Worm (Caenorhabditis elegans) whole organism, young adult: ENCODE measurements around the gene pho-11.

Experiments used
- B0019.2 ChIP-seq: fragments of 200-800 bp; sonication (Bioruptor generic); conservative IDR thresholded peaks from 2 replicates; pipeline ENCODE4 v1.3.6; 2022; ENCODE audit warnings: missing genetic modification reagents, missing genetic modification characterization, missing compliant biosample characterization
- F39B2.1 ChIP-seq: fragments of 200-800 bp; sonication (Bioruptor generic); IDR thresholded peaks from 2 replicates; pipeline ENCODE4 v1.3.6; 2022; ENCODE audit warnings: missing genetic modification reagents, missing genetic modification characterization, missing compliant biosample characterization
- Y53F4B.3 ChIP-seq: fragments of 200-800 bp; sonication (Bioruptor generic); IDR thresholded peaks from 2 replicates; pipeline ENCODE4 v1.3.6; 2022; ENCODE audit warnings: missing genetic modification reagents, missing genetic modification characterization, missing compliant biosample characterization
- Y67H2A.10 ChIP-seq: fragments of 200-800 bp; sonication (Bioruptor generic); conservative IDR thresholded peaks from 2 replicates; pipeline ENCODE4 v1.3.6; 2022; ENCODE audit warnings: missing genetic modification reagents, missing genetic modification characterization, missing compliant biosample characterization
- Y95B8A.8 ChIP-seq: fragments of 200-800 bp; sonication (Bioruptor generic); IDR thresholded peaks from 2 replicates; pipeline ENCODE4 v1.3.6; 2022; ENCODE audit warnings: missing genetic modification reagents, missing genetic modification characterization, missing compliant biosample characterization
- ZK185.1 ChIP-seq: sonication (generic microtip); optimal IDR thresholded peaks from 2 replicates; lab custom pipeline; 2016; ENCODE audit warnings: mild to moderate bottlenecking, missing genetic modification characterization, missing compliant biosample characterization; ENCODE audit not compliant: poor library complexity, severe bottlenecking
- ama-1 ChIP-seq, 3 experiments: fragments of 150-350 bp in 1 of 3; sonication (generic microtip) in 2 of 3; optimal IDR thresholded peaks; 2 replicates each; lab custom pipeline; 2014 to 2018; ENCODE audit warnings: missing biosample characterization in 2 of 3, missing genetic modification characterization in 2 of 3, missing genetic modification reagents in 2 of 3
- atf-7 ChIP-seq: sonication (generic microtip); optimal IDR thresholded peaks from 2 replicates; lab custom pipeline; 2017; ENCODE audit warnings: mild to moderate bottlenecking, missing genetic modification characterization, missing compliant biosample characterization
- athp-1 ChIP-seq: sonication (generic microtip); optimal IDR thresholded peaks from 2 replicates; lab custom pipeline; 2017; ENCODE audit warnings: mild to moderate bottlenecking, missing genetic modification characterization, missing compliant biosample characterization
- attf-3 ChIP-seq: fragments of 200-800 bp; sonication (Bioruptor generic); conservative IDR thresholded peaks from 2 replicates; pipeline ENCODE4 v1.3.6; 2022; ENCODE audit warnings: missing genetic modification reagents, missing genetic modification characterization, missing compliant biosample characterization
- attf-5 ChIP-seq: fragments of 200-800 bp; sonication (Bioruptor generic); optimal IDR thresholded peaks from 2 replicates; lab custom pipeline; 2018; ENCODE audit warnings: mild to moderate bottlenecking, missing genetic modification characterization, missing compliant biosample characterization
- bed-1 ChIP-seq: fragments of 200-800 bp; sonication (Bioruptor generic); IDR thresholded peaks from 2 replicates; pipeline ENCODE4 v1.3.6; 2022; ENCODE audit warnings: missing genetic modification reagents, missing genetic modification characterization, missing compliant biosample characterization
- cebp-1 ChIP-seq, 2 experiments: fragments of 200-800 bp in 1 of 2; sonication (Bioruptor generic) in 1 of 2; sonication (generic microtip) in 1 of 2; IDR thresholded peaks in 1 of 2; optimal IDR thresholded peaks in 1 of 2; 2 replicates each; pipeline versions ENCODE4 v1.3.6 to Lab custom; 2017 to 2022; ENCODE audit warnings: missing compliant biosample characterization in 2 of 2, missing genetic modification characterization in 2 of 2, mild to moderate bottlenecking in 1 of 2, missing genetic modification reagents in 1 of 2, moderate library complexity in 1 of 2
- ceh-58 ChIP-seq: fragments of 200-800 bp; sonication (Bioruptor generic); IDR thresholded peaks from 2 replicates; pipeline ENCODE4 v1.3.6; 2022; ENCODE audit warnings: missing genetic modification characterization, missing compliant biosample characterization
- dox-1 ChIP-seq: fragments of 200-800 bp; sonication (Bioruptor generic); IDR thresholded peaks from 2 replicates; pipeline ENCODE4 v1.3.6; 2022; ENCODE audit warnings: missing genetic modification reagents, missing genetic modification characterization, missing compliant biosample characterization
- efl-1 ChIP-seq: fragments of 150-350 bp; optimal IDR thresholded peaks from 2 replicates; lab custom pipeline; 2014; ENCODE audit warnings: missing biosample characterization, missing genetic modification reagents, missing genetic modification characterization
- egl-18 ChIP-seq: fragments of 200-800 bp; sonication (Bioruptor generic); IDR thresholded peaks from 2 replicates; pipeline ENCODE4 v1.3.6; 2022; ENCODE audit warnings: missing genetic modification reagents, missing genetic modification characterization, missing compliant biosample characterization
- ekl-4 ChIP-seq: fragments of 200-800 bp; sonication (Bioruptor generic); IDR thresholded peaks from 2 replicates; pipeline ENCODE4 v1.3.6; 2022; ENCODE audit warnings: missing genetic modification reagents, missing genetic modification characterization, missing compliant biosample characterization
- ets-4 ChIP-seq: fragments of 200-800 bp; sonication (Bioruptor generic); optimal IDR thresholded peaks from 2 replicates; lab custom pipeline; 2018; ENCODE audit warnings: mild to moderate bottlenecking, missing genetic modification characterization, missing compliant biosample characterization
- fkh-3 ChIP-seq: sonication (generic microtip); optimal IDR thresholded peaks from 2 replicates; lab custom pipeline; 2016; ENCODE audit warnings: mild to moderate bottlenecking, missing genetic modification characterization, missing compliant biosample characterization
- lir-1 ChIP-seq: fragments of 200-800 bp; sonication (Bioruptor generic); conservative IDR thresholded peaks from 2 replicates; pipeline ENCODE4 v1.3.6; 2022; ENCODE audit warnings: missing genetic modification reagents, missing genetic modification characterization, missing compliant biosample characterization
- lsy-27 ChIP-seq: sonication (generic microtip); optimal IDR thresholded peaks from 2 replicates; lab custom pipeline; 2017; ENCODE audit warnings: missing genetic modification characterization, mild to moderate bottlenecking, missing compliant biosample characterization, antibody characterized with exemption, missing genotype, borderline replicate concordance; ENCODE audit not compliant: insufficient read depth
- nfya-1 ChIP-seq: sonication (generic microtip); optimal IDR thresholded peaks from 2 replicates; lab custom pipeline; 2017; ENCODE audit warnings: antibody characterized with exemption, missing compliant biosample characterization, missing genetic modification characterization, borderline replicate concordance; ENCODE audit not compliant: insufficient read depth
- nfya-2 ChIP-seq: fragments of 200-800 bp; sonication (Bioruptor generic); IDR thresholded peaks from 2 replicates; pipeline ENCODE4 v1.3.6; 2022; ENCODE audit warnings: missing genetic modification reagents, missing genetic modification characterization, missing compliant biosample characterization
- nfyb-1 ChIP-seq: fragments of 200-800 bp; sonication (Bioruptor generic); IDR thresholded peaks from 2 replicates; pipeline ENCODE4 v1.3.6; 2022; ENCODE audit warnings: missing genetic modification reagents, missing genetic modification characterization, missing compliant biosample characterization
- nhr-80 ChIP-seq: sonication (generic microtip); optimal IDR thresholded peaks from 2 replicates; lab custom pipeline; 2016; ENCODE audit warnings: missing genetic modification characterization, missing compliant biosample characterization
- pbrm-1 ChIP-seq: fragments of 200-800 bp; sonication (Bioruptor generic); IDR thresholded peaks from 2 replicates; pipeline ENCODE4 v1.3.6; 2022; ENCODE audit warnings: missing genetic modification reagents, missing genetic modification characterization, missing compliant biosample characterization
- rcor-1 ChIP-seq: fragments of 200-800 bp; sonication (Bioruptor generic); IDR thresholded peaks from 2 replicates; pipeline ENCODE4 v1.3.6; 2022; ENCODE audit warnings: missing genetic modification reagents, missing genetic modification characterization, missing compliant biosample characterization
- sea-2 ChIP-seq: fragments of 200-800 bp; sonication (Bioruptor generic); IDR thresholded peaks from 2 replicates; pipeline ENCODE4 v1.3.6; 2022; ENCODE audit warnings: missing genetic modification characterization, missing compliant biosample characterization
- snpc-1.1 ChIP-seq: sonication (generic microtip); optimal IDR thresholded peaks from 2 replicates; lab custom pipeline; 2017; ENCODE audit warnings: missing genetic modification characterization, mild to moderate bottlenecking, missing compliant biosample characterization, antibody characterized with exemption, moderate library complexity, missing genotype, missing genetic modification reagents; ENCODE audit not compliant: insufficient read depth
- snpc-4 ChIP-seq, 5 experiments: fragments of 150-350 bp in 1 of 5; sonication (generic microtip) in 4 of 5; optimal IDR thresholded peaks; 2 replicates each; lab custom pipeline; 2014 to 2018; ENCODE audit warnings: missing genetic modification characterization in 5 of 5, missing biosample characterization in 3 of 5, antibody characterized with exemption in 2 of 5, mild to moderate bottlenecking in 2 of 5, missing compliant biosample characterization in 2 of 5, missing genotype in 2 of 5, moderate library complexity in 2 of 5, missing genetic modification reagents in 1 of 5
- tbp1 ChIP-seq: fragments of 200-800 bp; sonication (Bioruptor generic); optimal IDR thresholded peaks from 2 replicates; lab custom pipeline; 2018; ENCODE audit warnings: mild to moderate bottlenecking, missing genetic modification characterization, missing compliant biosample characterization
- tlf-1 ChIP-seq: fragments of 200-800 bp; sonication (Bioruptor generic); optimal IDR thresholded peaks from 2 replicates; lab custom pipeline; 2018; ENCODE audit warnings: mild to moderate bottlenecking, missing genetic modification characterization, missing compliant biosample characterization
- unc-130 ChIP-seq: sonication (generic microtip); optimal IDR thresholded peaks from 2 replicates; lab custom pipeline; 2016; ENCODE audit warnings: missing genetic modification reagents, missing genetic modification characterization, missing compliant biosample characterization
- xnd-1 ChIP-seq: sonication (generic microtip); optimal IDR thresholded peaks from 2 replicates; lab custom pipeline; 2016; ENCODE audit warnings: missing genotype, missing genetic modification reagents, missing genetic modification characterization, missing compliant biosample characterization
- zfh-2 ChIP-seq: fragments of 200-800 bp; sonication (Bioruptor generic); conservative IDR thresholded peaks from 2 replicates; pipeline ENCODE4 v1.3.6; 2022; ENCODE audit warnings: missing genetic modification reagents, missing genetic modification characterization, missing compliant biosample characterization
- zim-3 ChIP-seq: sonication (generic microtip); optimal IDR thresholded peaks from 2 replicates; lab custom pipeline; 2017; ENCODE audit warnings: mild to moderate bottlenecking, missing genetic modification characterization, moderate library complexity, missing compliant biosample characterization
- ztf-28 ChIP-seq: fragments of 200-800 bp; sonication (Bioruptor generic); IDR thresholded peaks from 2 replicates; pipeline ENCODE4 v1.3.6; 2022; ENCODE audit warnings: missing genetic modification reagents, missing genetic modification characterization, missing compliant biosample characterization
- ztf-3 ChIP-seq: fragments of 200-800 bp; sonication (Bioruptor generic); optimal IDR thresholded peaks from 2 replicates; lab custom pipeline; 2018; ENCODE audit warnings: mild to moderate bottlenecking, missing genetic modification characterization, missing compliant biosample characterization
- ztf-6 ChIP-seq: fragments of 200-800 bp; sonication (Bioruptor generic); IDR thresholded peaks from 2 replicates; pipeline ENCODE4 v1.3.6; 2022; ENCODE audit warnings: missing genetic modification reagents, missing genetic modification characterization, missing compliant biosample characterization

pho-11 gene

DNA sequence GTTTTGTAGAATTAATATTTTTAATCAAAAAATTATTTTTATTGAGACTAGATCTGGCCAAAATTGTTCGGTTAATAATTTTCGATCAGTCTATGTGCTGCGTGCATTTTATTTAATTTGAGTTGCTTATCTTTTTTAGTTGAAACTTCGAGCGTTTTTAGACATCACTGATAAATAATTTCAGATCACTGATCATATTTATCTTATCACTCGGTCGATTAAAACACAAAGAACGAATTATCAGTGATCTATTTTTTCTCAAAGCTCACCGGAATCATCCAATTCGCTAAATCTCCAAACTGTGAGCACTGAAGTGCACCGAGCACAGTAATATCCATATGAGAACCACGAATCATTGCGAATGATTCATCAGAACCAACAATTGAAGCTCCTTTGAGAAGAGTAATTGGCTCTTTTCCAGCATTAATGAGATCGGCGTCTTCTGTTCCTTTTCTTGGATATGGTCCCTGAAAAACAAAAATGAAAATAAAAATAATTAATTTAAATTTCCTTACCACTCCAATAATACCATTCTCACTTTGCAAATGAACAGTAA lies 3.5 kb downstream of the pho-11 start:
- TF ChIP-seq B0019.2 (GFP tag; lab: Robert Waterston, UW): no peak
- TF ChIP-seq ztf-6 (GFP tag; lab: Robert Waterston, UW): no peak
- no peak for TF ChIP-seq lir-1
- TF ChIP-seq athp-1 (tag; lab: Kevin White, UChicago): no peak
- no peak for TF ChIP-seq Y67H2A.10 (GFP tag; lab: Robert Waterston, UW)
- 0 out of 2 replicates have a peak, but pooled peaks have one; percentile 11 for TF ChIP-seq nfyb-1 (GFP tag; lab: Robert Waterston, UW)
- TF ChIP-seq nhr-80 (tag; lab: Kevin White, UChicago): peak; percentile 6

DNA sequence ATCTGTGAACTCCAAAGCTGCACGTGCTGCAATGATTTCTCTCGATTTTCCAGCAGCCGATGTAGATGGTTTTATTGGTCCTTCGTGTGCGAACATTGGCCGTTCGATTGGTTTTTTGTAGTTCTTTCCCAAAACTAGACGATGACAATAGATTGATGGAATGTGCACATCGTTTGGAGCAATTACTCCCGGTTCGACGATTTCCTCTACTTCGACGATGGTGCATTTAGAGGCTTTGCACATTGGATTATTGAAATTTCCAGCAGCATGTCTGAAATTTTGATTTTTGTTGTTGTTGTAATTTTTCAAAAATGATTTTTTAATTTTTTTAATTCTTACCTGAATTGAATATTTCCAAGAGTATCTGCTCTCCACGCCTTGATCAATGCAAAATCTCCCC lies 4.0 kb downstream of the pho-11 start:
- TF ChIP-seq ama-1 (optimal IDR thresholded peaks at IDR 0.05; lab: Kevin White, UChicago) (peak; percentile 4), ama-1 (GFP tag; optimal IDR thresholded peaks at IDR 0.05; lab: Kevin White, UChicago) (no peak), lsy-27 (tag; lab: Kevin White, UChicago) (no peak)

DNA sequence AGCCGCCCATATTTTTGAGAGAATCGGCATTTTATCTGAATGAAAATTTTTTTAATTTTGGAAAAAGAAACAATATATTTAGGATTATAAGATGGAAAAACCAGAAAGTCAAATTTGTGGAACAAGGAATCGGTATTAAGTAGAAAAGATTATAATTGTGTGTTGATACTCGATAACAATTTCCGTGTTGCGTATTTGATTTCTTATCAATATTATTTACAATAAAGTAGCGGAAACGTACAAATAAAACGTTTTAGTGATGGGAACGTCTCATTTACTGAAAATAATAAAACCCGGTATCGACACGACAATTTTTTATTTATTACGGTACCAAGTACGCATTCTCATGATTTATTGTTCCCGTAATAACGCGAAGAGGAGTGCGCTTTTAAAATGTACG lies 5.2 kb downstream of the pho-11 start, which contains the start of gene C05C10.3:
Gene C05C10.3 (minus strand): TSS at position 35 of the 400 bp plus-strand sequence.
- TF ChIP-seq snpc-1.1 (tag; lab: Kevin White, UChicago): no peak
- TF ChIP-seq nfya-2: no peak
- TF ChIP-seq dox-1 (GFP tag; lab: Robert Waterston, UW): 0 out of 2 replicates have a peak, but pooled peaks have one; percentile 4
- 0 out of 2 replicates have a peak, but pooled peaks have one; percentile 48 for TF ChIP-seq ekl-4 (GFP tag; lab: Robert Waterston, UW)
- TF ChIP-seq ztf-3 (GFP tag; lab: Kevin White, UChicago): no peak
- TF ChIP-seq tbp1 (GFP tag; lab: Kevin White, UChicago): no peak
- TF ChIP-seq ceh-58: no peak
- no peak for TF ChIP-seq sea-2 (GFP tag; lab: Robert Waterston, UW)
- TF ChIP-seq attf-5 (GFP tag; lab: Kevin White, UChicago): no peak
- TF ChIP-seq ZK185.1 (tag; lab: Kevin White, UChicago): no peak
- TF ChIP-seq zim-3 (tag; lab: Kevin White, UChicago): no peak

ce11 chrII:9937611-9938010 lies 6.0 kb downstream of the pho-11 start:
- TF ChIP-seq egl-18 (GFP tag; lab: Robert Waterston, UW) (no peak), rcor-1 (GFP tag; lab: Robert Waterston, UW) (no peak), atf-7 (tag; lab: Kevin White, UChicago) (no peak), F39B2.1 (no peak), Y95B8A.8 (no peak), snpc-4 (GFP tag; optimal IDR thresholded peaks at IDR 0.05; lab: Kevin White, UChicago) (no peak), snpc-4 (tag; optimal IDR thresholded peaks at IDR 0.05; lab: Kevin White, UChicago) (peak in 2 of 4 experiments; percentile 19 to 38), fkh-3 (tag; lab: Kevin White, UChicago) (no peak), nfya-1 (tag; lab: Kevin White, UChicago) (no peak), ets-4 (GFP tag; lab: Kevin White, UChicago) (no peak), B0019.2 (GFP tag; lab: Robert Waterston, UW) (no peak), zfh-2 (GFP tag; lab: Robert Waterston, UW) (no peak), bed-1 (GFP tag; lab: Robert Waterston, UW) (no peak), ztf-28 (GFP tag; lab: Robert Waterston, UW) (no peak), xnd-1 (tag; lab: Kevin White, UChicago) (no peak), pbrm-1 (GFP tag; lab: Robert Waterston, UW) (no peak), Y53F4B.3 (no peak), lsy-27 (tag; lab: Kevin White, UChicago) (no peak), nhr-80 (tag; lab: Kevin White, UChicago) (peak; percentile 81), unc-130 (no peak), cebp-1 (GFP tag; IDR thresholded peaks at IDR 0.05; lab: Robert Waterston, UW) (no peak), cebp-1 (tag; optimal IDR thresholded peaks at IDR 0.05; lab: Kevin White, UChicago) (peak; percentile 55), tlf-1 (no peak), attf-3 (GFP tag; lab: Robert Waterston, UW) (no peak), attf-5 (GFP tag; lab: Kevin White, UChicago) (peak; percentile 67), efl-1 (GFP tag; lab: Kevin White, UChicago) (no peak)
